Fruit fly (Drosophila melanogaster) whole organism, prepupa: ENCODE results near the gene MED20.

Experiments used
- CG11762 ChIP-seq: fragments of 200-800 bp; sonication (Bioruptor generic); optimal IDR thresholded peaks from 3 replicates; lab custom pipeline; 2016; ENCODE audit warnings: missing biosample characterization, missing genetic modification characterization; ENCODE audit not compliant: insufficient read depth
- CG16779 ChIP-seq: fragments of 200-800 bp; sonication (Bioruptor generic); optimal IDR thresholded peaks from 3 replicates; lab custom pipeline; 2017; ENCODE audit warnings: missing biosample characterization, mild to moderate bottlenecking, missing genetic modification characterization
- CG3032 ChIP-seq: fragments of 200-800 bp; optimal IDR thresholded peaks from 2 replicates; lab custom pipeline; 2019; ENCODE audit warnings: missing biosample characterization, mild to moderate bottlenecking, missing genetic modification characterization, moderate library complexity
- CG34406 ChIP-seq: fragments of 200-800 bp; sonication (Bioruptor generic); optimal IDR thresholded peaks from 3 replicates; lab custom pipeline; 2016; ENCODE audit warnings: missing biosample characterization, missing genetic modification characterization
- CG3919 ChIP-seq: fragments of 200-800 bp; sonication (Bioruptor generic); optimal IDR thresholded peaks from 3 replicates; lab custom pipeline; 2016; ENCODE audit warnings: missing biosample characterization, missing genetic modification characterization
- CG6163 ChIP-seq: fragments of 200-800 bp; sonication (Bioruptor generic); IDR thresholded peaks from 3 replicates; pipeline ENCODE4 v1.3.6; 2022; ENCODE audit warnings: missing biosample characterization, missing genetic modification characterization
- Hr4 ChIP-seq: fragments of 200-800 bp; sonication (Bioruptor generic); optimal IDR thresholded peaks from 3 replicates; lab custom pipeline; 2016; ENCODE audit warnings: missing biosample characterization, missing genetic modification characterization
- Lpt ChIP-seq: fragments of 200-800 bp; sonication (Bioruptor generic); optimal IDR thresholded peaks from 3 replicates; lab custom pipeline; 2016; ENCODE audit warnings: missing biosample characterization, missing genetic modification characterization
- OdsH ChIP-seq: fragments of 200-800 bp; sonication (Bioruptor generic); optimal IDR thresholded peaks from 3 replicates; lab custom pipeline; 2016; ENCODE audit warnings: missing biosample characterization, missing genetic modification characterization
- dsx ChIP-seq: fragments of 200-800 bp; optimal IDR thresholded peaks from 3 replicates; lab custom pipeline; 2019; ENCODE audit warnings: missing biosample characterization, mild to moderate bottlenecking, missing genetic modification characterization, moderate library complexity; ENCODE audit not compliant: poor library complexity, severe bottlenecking
- esn ChIP-seq: fragments of 200-800 bp; sonication (Bioruptor generic); optimal IDR thresholded peaks from 2 replicates; lab custom pipeline; 2016; ENCODE audit warnings: missing biosample characterization, mild to moderate bottlenecking, missing genetic modification characterization, moderate library complexity
- pdm3 ChIP-seq: fragments of 200-800 bp; sonication (Bioruptor generic); optimal IDR thresholded peaks from 3 replicates; lab custom pipeline; 2016; ENCODE audit warnings: missing biosample characterization, missing genetic modification characterization

DNA sequence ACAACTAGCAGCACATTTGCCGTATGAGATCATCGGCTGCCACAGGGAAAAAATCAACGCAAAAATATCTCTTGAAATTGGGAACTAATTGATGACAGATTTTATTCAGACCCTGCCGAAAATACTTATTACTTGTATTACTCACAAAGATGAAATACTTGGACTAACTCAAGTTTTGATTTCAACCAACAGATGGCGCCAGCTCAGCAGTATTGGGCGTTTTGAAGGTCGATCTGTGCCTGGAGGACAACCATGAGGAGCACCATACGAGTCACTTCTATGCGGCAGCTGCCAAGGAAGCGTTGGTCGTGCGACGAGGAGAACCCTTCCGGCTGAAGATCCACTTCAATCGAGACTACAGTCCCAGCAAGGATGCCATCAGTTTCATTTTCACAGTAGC, 48.3 kb downstream of the MED20 start:
- TF ChIP-seq CG11762 (GFP tag; lab: Kevin White, UChicago): no peak
- TF ChIP-seq CG3919: no peak
- TF ChIP-seq CG3032: no peak
- TF ChIP-seq dsx (GFP tag; lab: Kevin White, UChicago): no peak
- no peak for TF ChIP-seq CG16779 (tag; lab: Kevin White, UChicago)
- no peak for TF ChIP-seq CG34406
- no peak for TF ChIP-seq OdsH (GFP tag; lab: Kevin White, UChicago)
- no peak for TF ChIP-seq esn (GFP tag; lab: Kevin White, UChicago)
- TF ChIP-seq Lpt (GFP tag; lab: Kevin White, UChicago): no peak
- no peak for TF ChIP-seq pdm3 (GFP tag; lab: Kevin White, UChicago)
- TF ChIP-seq CG6163 (GFP tag; lab: Robert Waterston, UW): no peak
- no peak for TF ChIP-seq Hr4 (GFP tag; lab: Kevin White, UChicago)
